Fruit fly (Drosophila melanogaster): ENCODE measurements around the gene CG34015.

The CG34015 gene

DNA sequence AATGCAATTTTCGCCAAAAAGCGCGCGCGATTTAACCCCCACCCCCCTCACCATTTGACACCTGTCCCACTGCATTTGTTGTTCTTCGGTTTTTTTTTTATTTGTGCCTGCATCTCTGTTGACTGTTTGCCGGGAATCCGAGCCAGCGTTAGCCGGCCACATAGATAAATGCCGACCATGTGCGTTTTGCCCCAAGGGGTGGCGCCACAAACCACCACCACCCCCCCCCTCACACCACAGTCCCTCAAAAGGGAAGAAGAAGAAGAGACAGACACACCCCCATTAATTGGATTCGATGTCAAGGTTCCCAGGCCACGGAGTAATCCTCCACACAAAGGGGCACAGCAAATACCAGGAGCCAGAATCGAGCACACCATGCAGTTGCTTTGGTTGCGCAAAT is 1.2 kb upstream of the CG34015 start:
- no peak for TF ChIP-seq woc (GFP tag; optimal IDR thresholded peaks at IDR 0.05)
- TF ChIP-seq Dif (GFP tag; optimal IDR thresholded peaks at IDR 0.05; ENCODE audit: partially characterized antibody) = no peak
- TF ChIP-seq N (GFP tag; optimal IDR thresholded peaks at IDR 0.05) = no peak
- no peak for TF ChIP-seq Hr83 (GFP tag; optimal IDR thresholded peaks at IDR 0.05; ENCODE audit: poor library complexity, severe bottlenecking)
- TF ChIP-seq CG9705 (GFP tag; optimal IDR thresholded peaks at IDR 0.05) = no peak
- no peak for TF ChIP-seq usp (GFP tag; optimal IDR thresholded peaks at IDR 0.05)
- no peak for TF ChIP-seq br (GFP tag; optimal IDR thresholded peaks at IDR 0.05)
- no peak for TF ChIP-seq GATAd (GFP tag; optimal IDR thresholded peaks at IDR 0.05)
- TF ChIP-seq Mio (GFP tag; optimal IDR thresholded peaks at IDR 0.05) = no peak
- TF ChIP-seq brk (GFP tag; optimal IDR thresholded peaks at IDR 0.05) = no peak

DNA sequence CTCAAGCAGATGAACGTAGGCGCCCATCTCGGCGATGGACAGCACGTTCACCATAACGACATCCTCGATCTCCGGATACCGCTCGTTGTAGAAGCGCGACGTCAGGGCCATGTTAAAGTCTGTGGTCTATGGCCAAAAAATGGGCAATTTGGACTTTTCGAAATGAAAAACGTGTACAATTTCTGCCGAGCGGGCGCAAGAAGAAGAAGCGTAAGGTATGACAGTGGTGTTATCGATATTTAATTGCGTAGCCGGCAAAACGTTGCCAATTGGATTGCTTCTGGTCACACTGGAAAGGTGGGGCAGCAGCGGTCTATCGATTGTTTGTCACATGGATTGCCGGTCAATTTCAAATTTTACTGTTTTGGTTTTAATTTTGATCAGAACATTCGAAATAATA is 1.3 kb downstream of the CG34015 start, which contains the start of gene eIF2alpha:
TSS of gene eIF2alpha (minus strand) at position 225 of the 400 bp plus-strand sequence.
- TF ChIP-seq Sp1 (GFP tag; optimal IDR thresholded peaks at IDR 0.05) = no peak
- no peak for TF ChIP-seq CG9705 (GFP tag; optimal IDR thresholded peaks at IDR 0.05)
- TF ChIP-seq sage (GFP tag; optimal IDR thresholded peaks at IDR 0.05) = no peak
- no peak for TF ChIP-seq GATAd (GFP tag; optimal IDR thresholded peaks at IDR 0.05)
- TF ChIP-seq h (GFP tag; optimal IDR thresholded peaks at IDR 0.05) = no peak
- TF ChIP-seq br (GFP tag; optimal IDR thresholded peaks at IDR 0.05) = no peak
- no peak for TF ChIP-seq Dfd (GFP tag; optimal IDR thresholded peaks at IDR 0.05)
- TF ChIP-seq Hr83 (GFP tag; optimal IDR thresholded peaks at IDR 0.05; ENCODE audit: poor library complexity, severe bottlenecking) = no peak
- no peak for TF ChIP-seq HLH106 (tag; optimal IDR thresholded peaks at IDR 0.05)
- TF ChIP-seq brk (GFP tag; optimal IDR thresholded peaks at IDR 0.05) = no peak
- TF ChIP-seq N (GFP tag; optimal IDR thresholded peaks at IDR 0.05) = no peak
- TF ChIP-seq OdsH (GFP tag; optimal IDR thresholded peaks at IDR 0.05) = no peak
- no peak for TF ChIP-seq dl (GFP tag; optimal IDR thresholded peaks at IDR 0.05; ENCODE audit: insufficient read depth in 1 of 2, partially characterized antibody in 2 of 2)
- TF ChIP-seq Mio (GFP tag; optimal IDR thresholded peaks at IDR 0.05) = no peak
- TF ChIP-seq Rel (GFP tag; optimal IDR thresholded peaks at IDR 0.05) = no peak
- peak; percentile 59 for TF ChIP-seq Rel (tag; optimal IDR thresholded peaks at IDR 0.05)
- no peak for TF ChIP-seq Dif (GFP tag; optimal IDR thresholded peaks at IDR 0.05; ENCODE audit: partially characterized antibody)
- TF ChIP-seq rgr (GFP tag; optimal IDR thresholded peaks at IDR 0.05) = peak; percentile 23

DNA sequence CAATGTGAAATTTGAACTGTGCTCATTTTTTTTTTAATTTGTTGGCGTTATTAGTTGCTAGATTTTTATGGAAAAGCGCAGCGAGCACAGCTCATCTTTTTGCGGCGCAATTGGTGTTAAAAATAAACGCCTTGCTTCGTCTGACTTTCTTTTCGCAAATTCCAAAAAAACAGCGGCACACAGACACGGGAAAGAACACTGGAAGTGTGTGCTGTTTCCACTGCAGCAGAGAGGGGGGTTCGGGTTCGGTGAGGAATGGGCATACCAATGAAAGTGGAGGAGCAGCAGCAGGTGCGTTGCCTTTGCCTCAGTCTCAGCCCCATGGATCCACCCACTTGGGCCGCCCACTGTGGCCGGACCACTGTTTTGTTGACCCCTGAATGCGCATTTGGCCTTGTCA is 5.7 kb downstream of the CG34015 start:
- TF ChIP-seq Vsx2 (GFP tag; optimal IDR thresholded peaks at IDR 0.05; ENCODE audit: partially characterized antibody) (no peak), Rel (GFP tag; optimal IDR thresholded peaks at IDR 0.05) (no peak), Rel (tag; optimal IDR thresholded peaks at IDR 0.05) (peak; percentile 98)

DNA sequence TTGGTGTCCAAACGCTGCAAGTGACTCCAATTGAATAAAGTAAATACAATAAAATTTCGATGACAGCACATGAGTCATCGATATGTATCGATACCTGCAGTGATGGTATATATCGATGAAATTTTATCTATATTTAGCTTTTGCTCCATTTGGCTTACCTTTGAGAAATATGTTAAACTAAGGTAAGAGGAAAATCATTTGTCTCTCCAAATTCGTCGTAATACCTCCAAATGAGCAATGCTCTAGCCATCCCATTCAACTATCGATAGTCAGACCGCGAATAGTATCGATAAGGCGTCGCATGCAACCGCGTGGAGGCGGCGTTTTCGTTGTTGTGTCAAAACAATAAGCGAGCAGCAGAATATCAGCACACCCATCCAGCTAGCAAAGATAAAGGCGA is 6.9 kb downstream of the CG34015 start, which contains the start of the genes Cdc50 and rngo:
TSS of gene Cdc50 (minus strand) at position 52 of the 400 bp plus-strand sequence.
TSS of gene rngo (plus strand) at position 189 of the 400 bp plus-strand sequence.
- peak; percentile 55 for TF ChIP-seq Sp1 (GFP tag; optimal IDR thresholded peaks at IDR 0.05)
- no peak for TF ChIP-seq Rel (GFP tag; optimal IDR thresholded peaks at IDR 0.05)
- peak; percentile 80 for TF ChIP-seq Rel (tag; optimal IDR thresholded peaks at IDR 0.05)
- peak; percentile 79 for TF ChIP-seq h (GFP tag; optimal IDR thresholded peaks at IDR 0.05)
- no peak for TF ChIP-seq fru (GFP tag; optimal IDR thresholded peaks at IDR 0.05)
- TF ChIP-seq lola (GFP tag; optimal IDR thresholded peaks at IDR 0.05) = no peak
- TF ChIP-seq jim (GFP tag; optimal IDR thresholded peaks at IDR 0.05) = no peak
- no peak for TF ChIP-seq ey (GFP tag; optimal IDR thresholded peaks at IDR 0.05)
- TF ChIP-seq brk (GFP tag; optimal IDR thresholded peaks at IDR 0.05) = no peak
- no peak for TF ChIP-seq tai (GFP tag; optimal IDR thresholded peaks at IDR 0.05)
- no peak for TF ChIP-seq sv (GFP tag; optimal IDR thresholded peaks at IDR 0.05)
- TF ChIP-seq Dif (GFP tag; optimal IDR thresholded peaks at IDR 0.05; ENCODE audit: partially characterized antibody) = no peak
- no peak for TF ChIP-seq GATAd (GFP tag; optimal IDR thresholded peaks at IDR 0.05)
- TF ChIP-seq Jra (GFP tag; optimal IDR thresholded peaks at IDR 0.05) = peak; percentile 64
- peak; percentile 40 for TF ChIP-seq psq (GFP tag; optimal IDR thresholded peaks at IDR 0.05)
- TF ChIP-seq woc (GFP tag; optimal IDR thresholded peaks at IDR 0.05) = no peak
- peak in 1 of 2 experiments; percentile 15 for TF ChIP-seq foxo (GFP tag; optimal IDR thresholded peaks at IDR 0.05)
- peak; percentile 46 for TF ChIP-seq br (GFP tag; optimal IDR thresholded peaks at IDR 0.05)
- no peak for TF ChIP-seq Dfd (GFP tag; optimal IDR thresholded peaks at IDR 0.05)
- TF ChIP-seq Myc (optimal IDR thresholded peaks at IDR 0.05) = no peak
- no peak for TF ChIP-seq CG32264 (GFP tag; optimal IDR thresholded peaks at IDR 0.05)
- no peak for TF ChIP-seq usp (GFP tag; optimal IDR thresholded peaks at IDR 0.05)
- no peak for TF ChIP-seq CrebA (GFP tag; optimal IDR thresholded peaks at IDR 0.05; ENCODE audit: borderline replicate concordance)
- no peak for TF ChIP-seq dl (GFP tag; optimal IDR thresholded peaks at IDR 0.05; ENCODE audit: insufficient read depth in 1 of 2, partially characterized antibody in 2 of 2)
- no peak for TF ChIP-seq Hnf4 (GFP tag; optimal IDR thresholded peaks at IDR 0.05)
- TF ChIP-seq rgr (GFP tag; optimal IDR thresholded peaks at IDR 0.05) = peak; percentile 23
- no peak for TF ChIP-seq Abd-B (GFP tag; optimal IDR thresholded peaks at IDR 0.05)
- no peak for TF ChIP-seq dmrt93B (GFP tag; optimal IDR thresholded peaks at IDR 0.05)
- peak; percentile 40 for TF ChIP-seq HLH106 (tag; optimal IDR thresholded peaks at IDR 0.05)
- no peak for TF ChIP-seq Hr83 (GFP tag; optimal IDR thresholded peaks at IDR 0.05; ENCODE audit: poor library complexity, severe bottlenecking)
- TF ChIP-seq Hr78 (GFP tag; optimal IDR thresholded peaks at IDR 0.05) = no peak
- TF ChIP-seq OdsH (GFP tag; optimal IDR thresholded peaks at IDR 0.05) = peak; percentile 9
- no peak for TF ChIP-seq N (GFP tag; optimal IDR thresholded peaks at IDR 0.05)
- TF ChIP-seq dsf (GFP tag; optimal IDR thresholded peaks at IDR 0.05; ENCODE audit: borderline replicate concordance) = no peak
- no peak for TF ChIP-seq pan (optimal IDR thresholded peaks at IDR 0.05)
- TF ChIP-seq Mio (GFP tag; optimal IDR thresholded peaks at IDR 0.05) = no peak
- no peak for TF ChIP-seq sage (GFP tag; optimal IDR thresholded peaks at IDR 0.05)
- TF ChIP-seq CG9705 (GFP tag; optimal IDR thresholded peaks at IDR 0.05) = no peak
- TF ChIP-seq Vsx2 (GFP tag; optimal IDR thresholded peaks at IDR 0.05; ENCODE audit: partially characterized antibody) = no peak
